Fruit fly (Drosophila melanogaster) whole organism, embryonic: ENCODE data around the gene CG9672.

Source experiments
- Atf6 ChIP-seq: fragments of 200-800 bp; sonication (Bioruptor generic); IDR thresholded peaks from 2 replicates; pipeline ENCODE4 v1.3.6; 2022; ENCODE audit warnings: missing biosample characterization, missing genetic modification characterization
- Bgb ChIP-seq: fragments of 200-800 bp; sonication (Bioruptor generic); IDR thresholded peaks from 2 replicates; pipeline ENCODE4 v1.3.6; 2022; ENCODE audit warnings: missing biosample characterization, missing genetic modification characterization; ENCODE audit not compliant: partially characterized antibody
- CG10209 ChIP-seq: fragments of 200-800 bp; sonication (Bioruptor generic); optimal IDR thresholded peaks from 3 replicates; lab custom pipeline; 2017; ENCODE audit warnings: missing biosample characterization, mild to moderate bottlenecking, missing genetic modification characterization, missing genetic modification reagents
- CG12219 ChIP-seq: fragments of 200-800 bp; sonication (Bioruptor generic); optimal IDR thresholded peaks from 3 replicates; lab custom pipeline; 2018; ENCODE audit warnings: missing biosample characterization, mild to moderate bottlenecking, missing genetic modification characterization
- CG13775 ChIP-seq: fragments of 200-800 bp; sonication (Bioruptor generic); optimal IDR thresholded peaks from 3 replicates; lab custom pipeline; 2017; ENCODE audit warnings: missing biosample characterization, mild to moderate bottlenecking, missing genetic modification characterization
- CG14014 ChIP-seq: fragments of 200-800 bp; sonication (Bioruptor generic); IDR thresholded peaks from 2 replicates; pipeline ENCODE4 v1.3.6; 2022; ENCODE audit warnings: missing biosample characterization, missing genetic modification characterization
- CG14050 ChIP-seq: fragments of 200-800 bp; sonication (Bioruptor generic); IDR thresholded peaks from 3 replicates; pipeline ENCODE4 v1.3.6; 2022; ENCODE audit warnings: missing biosample characterization, missing genetic modification characterization
- CG14441 ChIP-seq: fragments of 200-800 bp; sonication (Bioruptor generic); IDR thresholded peaks from 2 replicates; pipeline ENCODE4 v1.3.6; 2022; ENCODE audit warnings: missing biosample characterization, missing genetic modification characterization
- CG17186 ChIP-seq: fragments of 200-800 bp; sonication (Bioruptor generic); optimal IDR thresholded peaks from 3 replicates; lab custom pipeline; 2017; ENCODE audit warnings: missing biosample characterization, missing genetic modification reagents, missing genetic modification characterization
- CG17385 ChIP-seq: fragments of 200-800 bp; sonication (Bioruptor generic); optimal IDR thresholded peaks from 3 replicates; lab custom pipeline; 2018; ENCODE audit warnings: missing biosample characterization, mild to moderate bottlenecking, missing genetic modification characterization
- CG1792 ChIP-seq: fragments of 200-800 bp; sonication (Bioruptor generic); optimal IDR thresholded peaks from 2 replicates; lab custom pipeline; 2016; ENCODE audit warnings: missing biosample characterization, missing genetic modification characterization
- CG18619 ChIP-seq: fragments of 200-800 bp; sonication (Bioruptor generic); optimal IDR thresholded peaks from 3 replicates; lab custom pipeline; 2017; ENCODE audit warnings: missing biosample characterization, mild to moderate bottlenecking, missing genetic modification characterization
- CG18764 ChIP-seq: fragments of 200-800 bp; sonication (Bioruptor generic); optimal IDR thresholded peaks from 3 replicates; lab custom pipeline; 2016; ENCODE audit warnings: missing biosample characterization, missing genetic modification characterization
- CG2116 ChIP-seq: fragments of 200-800 bp; sonication (Bioruptor generic); optimal IDR thresholded peaks from 3 replicates; lab custom pipeline; 2018; ENCODE audit warnings: missing biosample characterization, mild to moderate bottlenecking, missing genetic modification characterization
- CG2678 ChIP-seq: fragments of 200-800 bp; sonication (Bioruptor generic); optimal IDR thresholded peaks from 3 replicates; lab custom pipeline; 2019; ENCODE audit warnings: missing biosample characterization, mild to moderate bottlenecking, missing genetic modification characterization, moderate library complexity
- CG31388 ChIP-seq: fragments of 200-800 bp; sonication (Bioruptor generic); optimal IDR thresholded peaks from 2 replicates; lab custom pipeline; 2016; ENCODE audit warnings: missing biosample characterization, missing genetic modification characterization
- CG31441 ChIP-seq: fragments of 200-800 bp; sonication (Bioruptor generic); IDR thresholded peaks from 2 replicates; pipeline ENCODE4 v1.3.6; 2022; ENCODE audit warnings: missing biosample characterization, missing genetic modification characterization
- CG3995 ChIP-seq: fragments of 200-800 bp; sonication (Bioruptor generic); optimal IDR thresholded peaks from 3 replicates; lab custom pipeline; 2016; ENCODE audit warnings: missing biosample characterization, missing genetic modification characterization
- CG4360 ChIP-seq: fragments of 200-800 bp; sonication (Bioruptor generic); IDR thresholded peaks from 2 replicates; pipeline ENCODE4 v1.3.6; 2022; ENCODE audit warnings: missing biosample characterization, missing genetic modification characterization
- CG7786 ChIP-seq: fragments of 200-800 bp; sonication (Bioruptor generic); optimal IDR thresholded peaks from 2 replicates; lab custom pipeline; 2016; ENCODE audit warnings: missing biosample characterization, missing genetic modification characterization
- CG8281 ChIP-seq: fragments of 200-800 bp; sonication (Bioruptor generic); optimal IDR thresholded peaks from 2 replicates; lab custom pipeline; 2018; ENCODE audit warnings: missing biosample characterization, mild to moderate bottlenecking, missing genetic modification characterization, moderate library complexity
- CG8290 ChIP-seq, 3 experiments: fragments of 200-800 bp; sonication (Bioruptor generic); optimal IDR thresholded peaks; 2 replicates each; lab custom pipeline; 2016 to 2019; ENCODE audit warnings: missing biosample characterization in 3 of 3, missing genetic modification characterization in 3 of 3, mild to moderate bottlenecking in 2 of 3, moderate library complexity in 1 of 3
- Chrac-16 ChIP-seq: fragments of 200-800 bp; sonication (Bioruptor generic); optimal IDR thresholded peaks from 3 replicates; lab custom pipeline; 2016; ENCODE audit warnings: missing biosample characterization, missing genetic modification characterization
- D ChIP-seq, 2 experiments: fragments of 200-800 bp in 1 of 2; fragments of >200 bp in 1 of 2; sonication (Bioruptor generic) in 1 of 2; optimal IDR thresholded peaks; 2 replicates in 1 of 2; 3 replicates in 1 of 2; lab custom pipeline; 2017; ENCODE audit warnings: mild to moderate bottlenecking in 1 of 2, missing biosample characterization in 1 of 2, missing genetic modification characterization in 1 of 2, missing genetic modification reagents in 1 of 2
- Deaf1 ChIP-seq: fragments of 200-800 bp; optimal IDR thresholded peaks from 3 replicates; lab custom pipeline; 2019; ENCODE audit warnings: missing biosample characterization, mild to moderate bottlenecking, missing genetic modification characterization, moderate library complexity
- HLH54F ChIP-seq: fragments of 200-800 bp; sonication (Bioruptor generic); optimal IDR thresholded peaks from 3 replicates; lab custom pipeline; 2016; ENCODE audit warnings: missing biosample characterization, missing genetic modification characterization
- HmgZ ChIP-seq: fragments of 200-800 bp; sonication (Bioruptor generic); optimal IDR thresholded peaks from 2 replicates; lab custom pipeline; 2018; ENCODE audit warnings: missing biosample characterization, mild to moderate bottlenecking, missing genetic modification characterization
- Jarid2 ChIP-seq: fragments of 200-800 bp; sonication (Bioruptor generic); optimal IDR thresholded peaks from 3 replicates; lab custom pipeline; 2017; ENCODE audit warnings: mild to moderate bottlenecking, missing biosample characterization, missing genetic modification reagents, missing genetic modification characterization
- MTF-1 ChIP-seq: fragments of 200-800 bp; sonication (Bioruptor generic); optimal IDR thresholded peaks from 2 replicates; lab custom pipeline; 2018; ENCODE audit warnings: missing biosample characterization, mild to moderate bottlenecking, missing genetic modification characterization, borderline replicate concordance
- Med ChIP-seq: fragments of 200-800 bp; sonication (Bioruptor generic); peaks from one replicate; lab custom pipeline; 2016; ENCODE audit warnings: missing biosample characterization, missing genetic modification characterization, mild to moderate bottlenecking, inconsistent platforms, moderate library complexity
- NfI ChIP-seq: fragments of 200-800 bp; sonication (Bioruptor generic); optimal IDR thresholded peaks from 3 replicates; lab custom pipeline; 2018; ENCODE audit warnings: missing biosample characterization, mild to moderate bottlenecking, missing genetic modification characterization, moderate library complexity
- Ptx1 ChIP-seq: fragments of 200-800 bp; sonication (Bioruptor generic); IDR thresholded peaks from 2 replicates; pipeline ENCODE4 v1.3.6; 2022; ENCODE audit warnings: missing biosample characterization, missing genetic modification characterization
- Sry-δ ChIP-seq: fragments of 200-800 bp; sonication (Bioruptor generic); optimal IDR thresholded peaks from 2 replicates; lab custom pipeline; 2016; ENCODE audit warnings: missing biosample characterization, missing genetic modification characterization
- Vsx1 ChIP-seq: fragments of 200-800 bp; sonication (Bioruptor generic); optimal IDR thresholded peaks from 2 replicates; lab custom pipeline; 2017; ENCODE audit warnings: missing biosample characterization, mild to moderate bottlenecking, missing genetic modification characterization, missing genetic modification reagents
- Xbp1 ChIP-seq: fragments of 200-800 bp; sonication (Bioruptor generic); optimal IDR thresholded peaks from 3 replicates; lab custom pipeline; 2016; ENCODE audit warnings: missing biosample characterization, mild to moderate bottlenecking, missing genetic modification characterization
- ato ChIP-seq: fragments of 200-800 bp; sonication (Bioruptor generic); IDR thresholded peaks from 2 replicates; pipeline ENCODE4 v1.3.6; 2022; ENCODE audit warnings: missing biosample characterization, missing genetic modification characterization; ENCODE audit not compliant: partially characterized antibody
- ci ChIP-seq: fragments of 200-800 bp; sonication (Bioruptor generic); IDR thresholded peaks from 3 replicates; pipeline ENCODE4 v1.3.6; 2022; ENCODE audit warnings: missing biosample characterization, missing genetic modification characterization
- fd96Cb ChIP-seq: fragments of 200-800 bp; sonication (Bioruptor generic); optimal IDR thresholded peaks from 2 replicates; lab custom pipeline; 2018; ENCODE audit warnings: missing biosample characterization, mild to moderate bottlenecking, missing genetic modification characterization, moderate library complexity
- gsb-n ChIP-seq: fragments of 200-800 bp; sonication (Bioruptor generic); optimal IDR thresholded peaks from 3 replicates; lab custom pipeline; 2018; ENCODE audit warnings: missing biosample characterization, mild to moderate bottlenecking, missing genetic modification characterization
- kah ChIP-seq: fragments of 200-800 bp; sonication (Bioruptor generic); optimal IDR thresholded peaks from 2 replicates; lab custom pipeline; 2018; ENCODE audit warnings: missing biosample characterization, mild to moderate bottlenecking, missing genetic modification characterization
- pzg ChIP-seq: fragments of 200-800 bp; sonication (Bioruptor generic); optimal IDR thresholded peaks from 3 replicates; lab custom pipeline; 2018; ENCODE audit warnings: missing biosample characterization, mild to moderate bottlenecking, missing genetic modification characterization, moderate library complexity
- sc ChIP-seq, 3 experiments: fragments of >200 bp in 2 of 3; fragments of 200-800 bp in 1 of 3; sonication (Bioruptor generic) in 1 of 3; optimal IDR thresholded peaks; 2 replicates in 2 of 3; 3 replicates in 1 of 3; lab custom pipeline; 2017; ENCODE audit warnings: mild to moderate bottlenecking in 1 of 3, missing biosample characterization in 1 of 3, missing genetic modification characterization in 1 of 3, missing genetic modification reagents in 1 of 3
- seq ChIP-seq: fragments of 200-800 bp; sonication (Bioruptor generic); IDR thresholded peaks from 2 replicates; pipeline ENCODE4 v1.3.6; 2022; ENCODE audit warnings: missing biosample characterization, missing genetic modification characterization
- slbo ChIP-seq: fragments of 200-800 bp; sonication (Bioruptor generic); IDR thresholded peaks from 2 replicates; pipeline ENCODE4 v1.3.6; 2022; ENCODE audit warnings: missing biosample characterization, missing genetic modification characterization
- tup ChIP-seq: fragments of 200-800 bp; sonication (Bioruptor generic); optimal IDR thresholded peaks from 2 replicates; lab custom pipeline; 2016; ENCODE audit warnings: missing biosample characterization, mild to moderate bottlenecking, missing genetic modification characterization, moderate library complexity
- vvl ChIP-seq: fragments of 200-800 bp; sonication (Bioruptor generic); IDR thresholded peaks from 2 replicates; pipeline ENCODE4 v1.3.6; 2022; ENCODE audit warnings: missing biosample characterization, missing genetic modification characterization

Gene CG9672

dm6 chrX:16750712-16751578 is 44.3 kb upstream of the CG9672 start (continued):
- TF ChIP-seq Sry-δ (GFP tag; lab: Kevin White, UChicago) (no peak), CG2678 (tag; lab: Kevin White, UChicago) (peak; percentile 87), CG8281 (peak; percentile 45), CG8290 (GFP tag; optimal IDR thresholded peaks at IDR 0.05; lab: Kevin White, UChicago) (peak; percentile 58), CG8290 (tag; optimal IDR thresholded peaks at IDR 0.05; lab: Kevin White, UChicago) (peak in 1 of 2 experiments; percentile 36), CG17385 (GFP tag; lab: Kevin White, UChicago) (peak; percentile 68), CG2116 (GFP tag; lab: Kevin White, UChicago) (peak; percentile 42), Xbp1 (GFP tag; lab: Kevin White, UChicago) (peak; percentile 60), pzg (GFP tag; lab: Kevin White, UChicago) (no peak), ato (no peak), Vsx1 (GFP tag; lab: Kevin White, UChicago) (peak; percentile 62), kah (GFP tag; lab: Kevin White, UChicago) (peak; percentile 52), CG4360 (GFP tag; lab: Robert Waterston, UW) (peak; percentile 91), HLH54F (GFP tag; lab: Kevin White, UChicago) (peak; percentile 17), CG12219 (peak; percentile 75), CG18764 (GFP tag; lab: Kevin White, UChicago) (no peak), seq (peak; percentile 68), D (optimal IDR thresholded peaks at IDR 0.05; lab: Kevin White, UChicago) (no peak), D (GFP tag; optimal IDR thresholded peaks at IDR 0.05; lab: Kevin White, UChicago) (peak; percentile 73), tup (GFP tag; lab: Kevin White, UChicago) (peak; percentile 0), Bgb (GFP tag; lab: Robert Waterston, UW) (no peak), CG1792 (no peak), CG17186 (GFP tag; lab: Kevin White, UChicago) (no peak), CG18619 (GFP tag; lab: Kevin White, UChicago) (peak; percentile 67), CG7786 (no peak), CG14050 (peak; percentile 42; the same call in 1 of the 3 replicates), Atf6 (GFP tag; lab: Robert Waterston, UW) (peak; percentile 70), fd96Cb (tag; lab: Kevin White, UChicago) (peak; percentile 71), MTF-1 (GFP tag; lab: Kevin White, UChicago) (peak; percentile 47), Deaf1 (tag; lab: Kevin White, UChicago) (peak; percentile 49), Jarid2 (GFP tag; lab: Kevin White, UChicago) (no peak), CG3995 (no peak), CG10209 (peak; percentile 64), CG31441 (GFP tag; lab: Robert Waterston, UW) (peak; percentile 87), slbo (GFP tag; lab: Robert Waterston, UW) (peak; percentile 42; the same call in 1 of the 2 replicates), Med (GFP tag; lab: Kevin White, UChicago) (peak; percentile 85), CG13775 (peak; percentile 70), CG14014 (GFP tag; lab: Robert Waterston, UW) (peak; percentile 54; the same call in 1 of the 2 replicates), Ptx1 (GFP tag; lab: Robert Waterston, UW) (peak; percentile 61), CG14441 (GFP tag; lab: Robert Waterston, UW) (no peak), Chrac-16 (GFP tag; lab: Kevin White, UChicago) (peak; percentile 59), sc (optimal IDR thresholded peaks at IDR 0.05; lab: Kevin White, UChicago) (no peak), sc (GFP tag; optimal IDR thresholded peaks at IDR 0.05; lab: Kevin White, UChicago) (peak; percentile 61), ci (GFP tag; lab: Robert Waterston, UW) (peak; percentile 60; the same call in 1 of the 3 replicates), gsb-n (tag; lab: Kevin White, UChicago) (peak; percentile 73), vvl (peak; percentile 65), HmgZ (tag; lab: Kevin White, UChicago) (peak; percentile 68), CG31388 (GFP tag; lab: Kevin White, UChicago) (no peak), NfI (peak; percentile 69)
